Worm (Caenorhabditis elegans): Measurements from ENCODE around the gene nfm-1.

The nfm-1 gene

DNA sequence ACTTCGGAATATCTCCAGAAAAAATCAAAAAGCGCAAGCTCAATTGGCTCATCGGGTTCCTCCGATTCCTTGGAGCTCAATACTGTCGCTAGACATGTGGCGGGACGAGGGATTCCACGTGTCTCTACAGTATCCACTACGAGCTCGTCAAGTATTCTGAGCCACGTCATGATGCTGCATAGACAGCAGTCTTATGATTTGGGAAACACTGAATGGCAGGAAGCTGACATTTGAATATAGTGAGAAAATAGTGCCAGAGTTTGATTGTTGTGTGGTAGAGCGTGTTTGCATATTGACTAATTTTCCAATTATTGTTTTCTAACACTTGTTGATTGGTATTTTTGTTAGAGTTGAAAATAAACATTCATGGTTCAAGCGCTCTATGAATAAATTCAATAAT, 4.1 kb downstream of the nfm-1 start:
- TF ChIP-seq him-1 (tag; optimal IDR thresholded peaks at IDR 0.05) = no peak
- TF ChIP-seq dao-5 (tag; optimal IDR thresholded peaks at IDR 0.05) = no peak
- TF ChIP-seq W03F9.2 (tag; optimal IDR thresholded peaks at IDR 0.05) = no peak

DNA sequence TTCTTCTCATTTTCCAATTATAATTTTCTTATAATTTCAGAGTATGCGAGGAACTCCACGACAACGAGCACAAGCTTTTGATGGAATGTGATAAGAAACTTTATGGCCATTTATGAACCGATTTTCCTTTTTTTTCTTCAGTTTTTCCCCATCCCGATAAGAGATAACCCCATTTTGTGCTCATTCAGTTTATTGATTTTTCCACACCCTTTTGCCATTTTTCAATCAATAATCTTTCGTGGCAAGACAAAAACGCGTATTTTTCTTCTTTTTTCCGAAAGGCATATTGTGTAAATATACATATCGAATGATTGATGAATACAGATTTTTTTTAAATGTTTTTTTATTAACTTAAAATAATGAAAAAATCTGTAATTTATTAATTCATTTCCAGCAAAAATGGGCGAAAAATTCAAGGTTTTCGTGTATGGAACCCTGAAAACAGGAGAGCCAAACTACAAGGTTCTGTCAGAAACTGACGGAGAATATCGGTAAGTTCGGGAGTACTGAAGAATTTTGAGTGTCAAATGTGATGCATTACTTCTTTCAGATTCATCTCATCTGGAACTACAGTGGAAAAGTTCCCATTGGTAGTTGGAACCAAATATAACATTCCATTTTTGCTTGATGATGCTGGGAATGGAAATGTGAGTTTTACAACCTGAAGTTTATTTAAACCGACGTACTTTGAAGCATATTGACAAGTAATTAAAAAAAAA, 5.2 kb downstream of the nfm-1 start, which contains the start of gene F42A10.9:
TSS of gene F42A10.9 (plus strand) at position 321 of the 719 bp plus-strand sequence.
- TF ChIP-seq W03F9.2 (tag; optimal IDR thresholded peaks at IDR 0.05) = no peak
- TF ChIP-seq dao-5 (tag; optimal IDR thresholded peaks at IDR 0.05) = no peak
- no peak for TF ChIP-seq him-1 (tag; optimal IDR thresholded peaks at IDR 0.05)

DNA sequence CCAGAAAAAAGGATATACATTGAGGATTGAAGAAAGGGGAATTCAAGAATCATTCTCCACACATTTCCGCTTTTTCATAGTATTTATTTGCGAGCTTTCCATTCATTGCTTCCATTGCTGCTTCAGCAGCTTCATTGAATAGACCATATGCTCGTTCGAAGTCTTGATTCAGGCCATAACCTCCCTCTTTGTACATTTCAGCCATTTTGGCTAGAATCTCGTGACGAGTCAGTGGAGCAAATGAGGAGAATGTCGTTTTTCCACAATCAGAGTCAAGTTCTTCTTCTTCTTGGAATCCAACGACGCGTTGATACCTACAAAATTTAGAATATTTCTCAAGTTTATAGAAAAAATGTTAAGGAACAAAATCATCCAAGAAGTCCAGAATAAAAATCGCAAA, 6.0 kb downstream of the nfm-1 start:
- TF ChIP-seq dao-5 (tag; optimal IDR thresholded peaks at IDR 0.05) = no peak
- TF ChIP-seq W03F9.2 (tag; optimal IDR thresholded peaks at IDR 0.05) = no peak
- TF ChIP-seq him-1 (tag; optimal IDR thresholded peaks at IDR 0.05) = no peak

DNA sequence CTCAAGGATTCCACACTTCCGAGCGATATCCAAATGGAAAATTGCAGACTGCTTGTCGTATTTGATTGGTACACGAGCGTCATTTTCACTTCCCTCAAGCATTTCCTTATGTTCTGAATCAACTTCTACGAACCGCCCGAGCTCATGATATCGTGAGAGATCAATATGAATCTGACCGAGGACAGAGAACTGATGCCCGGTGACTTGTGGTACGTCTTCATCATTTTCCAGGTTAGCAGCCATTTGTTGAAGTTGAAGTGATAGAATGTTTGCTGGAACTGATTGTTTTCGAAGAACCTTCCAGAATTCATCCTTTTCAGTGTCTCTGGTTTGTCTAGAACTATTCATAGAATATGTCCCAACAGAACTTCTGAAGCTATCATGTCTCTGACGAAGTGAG, 7.4 kb downstream of the nfm-1 start:
- TF ChIP-seq him-1 (tag; optimal IDR thresholded peaks at IDR 0.05) (no peak), W03F9.2 (tag; optimal IDR thresholded peaks at IDR 0.05) (no peak), dao-5 (tag; optimal IDR thresholded peaks at IDR 0.05) (no peak)

DNA sequence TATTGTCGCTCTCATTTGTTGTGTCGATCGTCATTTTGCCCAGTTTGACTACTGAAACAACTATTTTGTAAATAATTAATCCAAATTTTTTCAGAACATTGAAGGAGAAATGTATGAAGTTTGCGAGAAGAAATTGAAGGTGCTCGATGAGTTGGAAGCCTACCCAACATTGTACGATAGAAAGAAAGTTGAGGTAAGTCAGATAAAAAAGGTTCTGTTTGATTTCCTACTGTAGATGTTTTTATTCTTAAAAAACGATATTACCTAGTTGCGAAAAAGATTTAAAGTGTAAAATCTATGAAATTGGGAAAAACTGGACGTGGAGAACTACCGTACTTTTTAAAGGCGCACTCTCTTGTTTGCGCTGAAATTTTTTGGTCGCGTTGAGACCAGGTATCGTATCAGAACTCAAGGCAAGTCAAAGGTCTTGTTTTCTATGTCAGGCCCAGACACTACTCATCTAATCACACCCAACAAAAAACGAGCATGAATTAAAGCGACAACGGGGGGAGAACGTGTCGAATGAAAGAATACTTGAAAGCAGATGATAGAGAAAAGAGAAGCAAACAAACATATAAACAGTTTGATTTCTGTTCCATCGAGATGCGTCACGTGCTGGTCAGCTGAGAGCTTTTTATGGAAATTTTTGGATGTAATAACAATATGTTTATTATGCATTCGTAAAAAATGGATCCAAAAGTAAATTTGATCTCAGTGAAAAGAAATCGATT, 9.4 kb downstream of the nfm-1 start, which contains the start of gene efk-1:
TSS of gene efk-1 (minus strand) at position 51 of the 731 bp plus-strand sequence.
- TF ChIP-seq dao-5 (tag; optimal IDR thresholded peaks at IDR 0.05) = no peak
- no peak for TF ChIP-seq him-1 (tag; optimal IDR thresholded peaks at IDR 0.05)
- peak; percentile 13 for TF ChIP-seq W03F9.2 (tag; optimal IDR thresholded peaks at IDR 0.05)

DNA sequence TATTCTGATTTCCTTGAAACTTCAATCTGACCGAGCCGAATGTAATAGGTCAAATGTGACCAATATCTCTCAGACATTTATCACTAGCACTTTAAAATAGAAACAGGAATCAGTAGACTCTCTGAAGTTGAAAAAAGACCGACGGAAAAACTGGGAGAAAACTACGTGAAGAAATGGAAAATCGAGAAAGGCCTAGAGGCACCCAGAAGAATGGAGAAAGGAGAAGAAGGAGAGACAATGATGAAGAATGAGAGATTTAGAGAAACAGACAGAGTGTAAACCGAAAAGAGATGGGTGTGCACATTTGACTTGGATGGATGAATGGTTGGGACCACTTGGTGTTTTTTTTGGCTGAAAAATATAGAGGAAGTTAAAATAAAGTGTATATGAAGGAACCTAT, 10.8 kb downstream of the nfm-1 start:
- TF ChIP-seq W03F9.2 (tag; optimal IDR thresholded peaks at IDR 0.05) = peak; percentile 37
- no peak for TF ChIP-seq dao-5 (tag; optimal IDR thresholded peaks at IDR 0.05)

DNA sequence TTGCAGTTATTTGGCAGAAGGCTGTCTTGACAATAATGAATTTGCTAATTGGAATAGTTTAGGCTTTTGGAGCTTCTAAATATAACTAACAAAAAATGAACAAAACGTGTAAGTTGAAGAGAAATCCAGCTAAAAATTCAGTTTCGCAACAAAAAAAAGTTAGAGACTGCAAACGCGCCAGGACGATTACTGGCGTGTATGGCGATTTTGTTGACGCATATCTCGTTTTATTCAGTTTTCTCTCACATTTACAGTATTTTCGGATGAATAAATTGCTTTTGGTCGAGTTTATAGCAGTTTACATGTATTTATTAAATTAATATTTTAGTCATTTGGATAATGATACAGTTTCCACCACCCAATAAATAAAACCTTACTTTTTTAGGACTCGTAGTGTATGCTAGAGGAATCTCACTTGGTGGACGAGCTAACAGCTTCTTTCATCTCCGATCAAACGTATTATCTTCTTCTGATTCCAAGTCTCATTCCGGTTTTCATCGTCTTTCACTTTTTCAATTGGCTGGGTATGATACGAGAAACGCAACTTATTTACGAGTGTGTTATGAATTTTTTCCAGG, 13.9 kb downstream of the nfm-1 start, which contains the start of the genes abcf-3 and F42A10.5:
TSS of gene abcf-3 (plus strand) at position 384 of the 578 bp plus-strand sequence.
TSS of gene F42A10.5 (minus strand) at position 458 of the 578 bp plus-strand sequence.
- TF ChIP-seq dao-5 (tag; optimal IDR thresholded peaks at IDR 0.05) (no peak), him-1 (tag; optimal IDR thresholded peaks at IDR 0.05) (no peak), W03F9.2 (tag; optimal IDR thresholded peaks at IDR 0.05) (peak; percentile 90)

DNA sequence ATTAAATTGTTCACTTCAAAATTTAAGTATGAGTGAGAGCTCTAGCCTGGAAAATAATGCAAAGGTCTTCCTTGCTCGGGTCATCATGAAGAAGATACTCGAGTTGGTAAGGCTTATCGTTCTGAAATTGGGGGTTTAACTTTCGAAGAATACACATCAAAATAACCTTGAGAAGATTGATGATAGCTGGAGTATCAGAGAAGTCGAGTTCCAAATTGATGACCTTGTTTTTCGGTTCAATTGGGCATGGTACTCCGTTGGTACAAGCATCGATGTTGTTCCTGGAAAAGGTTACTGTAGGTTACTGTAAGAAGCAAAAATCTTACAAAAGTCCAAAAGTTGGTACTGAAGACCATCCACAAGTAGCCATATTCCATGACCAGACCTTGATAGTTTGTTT, 16.9 kb downstream of the nfm-1 start:
- TF ChIP-seq W03F9.2 (tag; optimal IDR thresholded peaks at IDR 0.05) = no peak
- no peak for TF ChIP-seq dao-5 (tag; optimal IDR thresholded peaks at IDR 0.05)
- TF ChIP-seq him-1 (tag; optimal IDR thresholded peaks at IDR 0.05) = no peak

DNA sequence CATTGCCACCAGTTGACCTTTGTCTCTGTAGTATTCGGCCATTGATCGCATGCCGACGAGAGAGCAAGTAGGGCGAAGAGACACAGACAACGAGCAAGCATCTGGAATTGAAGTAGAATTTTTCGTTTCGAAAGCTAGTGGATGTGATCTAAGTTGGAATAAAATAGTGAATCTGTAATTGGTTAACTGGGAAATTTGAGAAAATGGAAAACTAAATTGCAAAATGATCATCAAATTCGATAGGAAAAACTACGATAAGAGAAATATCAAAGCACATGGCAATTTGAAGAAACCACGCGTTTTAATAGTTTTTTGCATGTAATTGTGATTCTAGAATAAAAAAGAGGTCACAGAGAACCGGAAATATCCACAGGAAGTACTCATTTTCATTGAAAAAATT, 17.5 kb downstream of the nfm-1 start, which contains the start of gene F42A10.6:
TSS of gene F42A10.6 (minus strand) at position 101 of the 400 bp plus-strand sequence.
- TF ChIP-seq dao-5 (tag; optimal IDR thresholded peaks at IDR 0.05) (no peak), W03F9.2 (tag; optimal IDR thresholded peaks at IDR 0.05) (no peak), him-1 (tag; optimal IDR thresholded peaks at IDR 0.05) (no peak)

DNA sequence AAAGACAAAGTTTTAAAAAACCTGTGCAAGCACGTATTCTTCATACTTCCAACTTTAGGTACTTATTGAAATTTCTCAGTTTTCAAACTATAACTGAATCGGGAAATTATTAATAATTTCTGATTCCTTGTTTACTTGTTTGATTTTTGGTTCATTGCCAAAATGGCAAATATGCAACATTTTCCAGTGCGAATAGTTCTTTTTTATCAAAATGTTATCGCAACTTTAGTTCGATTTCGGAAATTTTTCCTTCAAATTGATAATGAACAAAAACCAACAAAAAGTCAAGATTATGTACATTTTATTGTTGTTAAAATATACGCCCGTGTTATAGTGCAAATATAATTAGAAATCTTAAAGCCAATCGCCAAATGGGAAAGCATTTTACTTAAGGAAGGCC, 18.4 kb downstream of the nfm-1 start:
- TF ChIP-seq him-1 (tag; optimal IDR thresholded peaks at IDR 0.05) (no peak), W03F9.2 (tag; optimal IDR thresholded peaks at IDR 0.05) (no peak), dao-5 (tag; optimal IDR thresholded peaks at IDR 0.05) (no peak)

DNA sequence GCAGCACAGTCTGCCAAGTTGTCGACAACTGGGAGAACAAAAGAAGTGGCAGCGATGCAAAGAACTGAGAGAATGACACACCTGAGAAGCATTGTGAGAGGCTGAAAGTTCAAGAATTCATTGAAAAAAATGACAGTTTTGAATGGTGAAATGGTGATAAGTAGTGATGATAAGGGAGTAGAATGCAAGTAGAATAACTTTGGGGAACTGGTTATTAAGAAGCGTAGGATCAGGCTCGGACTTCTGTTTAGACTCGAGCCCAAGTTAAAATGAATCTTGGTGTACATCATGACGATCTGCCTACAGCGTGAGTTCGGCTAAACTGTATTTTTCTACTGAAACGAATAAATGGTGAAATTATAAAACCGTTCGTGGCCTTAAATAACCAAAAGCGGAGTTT, 19.3 kb downstream of the nfm-1 start, which contains the start of gene F42A10.7:
TSS of gene F42A10.7 (minus strand) at position 101 of the 400 bp plus-strand sequence.
- TF ChIP-seq him-1 (tag; optimal IDR thresholded peaks at IDR 0.05) (no peak), dao-5 (tag; optimal IDR thresholded peaks at IDR 0.05) (no peak), W03F9.2 (tag; optimal IDR thresholded peaks at IDR 0.05) (no peak)

DNA sequence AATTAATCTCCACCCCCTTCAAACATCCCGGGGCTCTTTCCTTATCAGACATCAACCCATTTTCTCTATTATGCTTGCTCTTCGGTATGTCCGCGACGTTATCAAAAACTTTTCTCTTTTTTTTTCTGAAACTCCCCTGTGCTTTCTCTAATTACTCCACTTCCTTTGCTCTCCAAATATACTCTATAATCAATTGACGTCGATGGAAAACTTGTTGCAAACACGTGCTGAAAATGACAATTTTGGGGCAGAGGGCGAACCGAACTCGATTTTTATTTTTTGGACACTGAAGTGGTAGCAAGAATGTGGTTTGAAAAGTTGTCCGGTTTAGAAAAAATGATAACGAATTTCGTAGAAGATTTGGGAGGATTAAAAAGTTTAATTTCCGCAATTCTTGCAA, 19.8 kb downstream of the nfm-1 start:
- TF ChIP-seq W03F9.2 (tag; optimal IDR thresholded peaks at IDR 0.05) = no peak
- TF ChIP-seq dao-5 (tag; optimal IDR thresholded peaks at IDR 0.05) = no peak
- TF ChIP-seq him-1 (tag; optimal IDR thresholded peaks at IDR 0.05) = no peak

DNA sequence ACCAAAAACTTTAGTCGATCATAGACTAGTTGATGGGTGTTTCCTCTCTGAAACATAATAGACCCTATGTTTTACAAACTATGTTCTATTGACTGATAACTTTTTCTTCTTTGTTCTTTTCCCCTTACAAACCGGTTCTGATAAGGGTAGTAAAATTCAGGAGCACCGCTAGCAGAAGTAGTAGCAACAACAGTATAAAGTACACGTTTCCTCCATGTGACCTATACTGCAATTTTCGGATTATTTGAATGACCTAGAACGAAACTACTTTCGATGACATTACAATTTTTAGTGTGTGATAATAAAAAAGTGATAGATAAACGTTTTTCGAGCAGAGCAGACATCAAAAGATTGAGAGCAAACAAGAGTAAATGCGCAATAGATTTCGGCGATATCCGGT, 21.0 kb downstream of the nfm-1 start:
- TF ChIP-seq him-1 (tag; optimal IDR thresholded peaks at IDR 0.05) (no peak), dao-5 (tag; optimal IDR thresholded peaks at IDR 0.05) (no peak), W03F9.2 (tag; optimal IDR thresholded peaks at IDR 0.05) (no peak)

DNA sequence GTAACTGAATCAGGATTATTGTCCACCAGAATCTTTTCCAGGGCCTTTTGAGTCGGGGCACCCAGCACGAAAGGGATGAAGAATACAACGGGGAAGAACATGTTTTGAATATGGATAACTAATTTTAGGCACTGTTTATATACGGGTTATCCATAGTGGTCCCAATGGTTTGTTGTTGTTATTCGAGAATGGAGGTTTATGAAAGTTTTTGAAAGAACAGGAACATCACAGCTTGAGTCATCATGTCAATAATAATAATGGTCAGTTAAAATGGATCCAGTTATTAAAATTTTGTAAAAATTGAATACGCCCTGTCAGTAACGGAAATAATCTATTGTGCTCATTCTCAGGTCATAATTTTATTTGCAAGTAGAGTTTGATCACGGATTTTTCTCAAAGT, 23.9 kb downstream of the nfm-1 start, which contains the start of gene nas-28:
TSS of gene nas-28 (minus strand) at position 101 of the 400 bp plus-strand sequence.
- no peak for TF ChIP-seq dao-5 (tag; optimal IDR thresholded peaks at IDR 0.05)
- TF ChIP-seq him-1 (tag; optimal IDR thresholded peaks at IDR 0.05) = no peak
- no peak for TF ChIP-seq W03F9.2 (tag; optimal IDR thresholded peaks at IDR 0.05)

All from whole organism, L4/young adult.